Worm (Caenorhabditis elegans): ENCODE measurements around the gene srh-127.

DNA sequence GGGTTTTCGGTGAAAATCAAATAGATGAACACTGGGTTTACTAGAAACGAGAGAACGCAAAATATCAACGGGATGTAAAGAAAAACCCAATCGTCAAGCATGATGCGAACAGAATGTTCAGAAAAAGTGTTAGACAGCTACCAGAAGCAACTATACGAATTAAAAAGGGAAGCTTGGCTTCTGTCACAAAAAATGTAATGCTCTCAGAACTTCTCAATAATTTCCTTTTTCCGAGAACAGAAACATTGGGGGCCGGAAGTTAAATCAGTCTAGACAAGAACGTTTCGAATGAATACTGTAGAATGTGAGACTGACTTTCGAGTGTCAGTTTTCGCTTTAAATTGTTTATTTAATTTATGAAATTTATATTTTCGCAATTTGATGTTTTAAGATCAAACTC lies 33.3 kb upstream of the srh-127 start, which contains the start of gene srj-54:
- TF ChIP-seq tbx-37 (GFP tag; conservative IDR thresholded peaks at IDR 0.05) (no peak), ama-1 (optimal IDR thresholded peaks at IDR 0.05) (no peak), scrt-1 (GFP tag; IDR thresholded peaks at IDR 0.05) (no peak), ets-7 (tag; optimal IDR thresholded peaks at IDR 0.05) (no peak), ceh-13 (GFP tag; optimal IDR thresholded peaks at IDR 0.05) (no peak), hmg-4 (GFP tag; optimal IDR thresholded peaks at IDR 0.05) (no peak), hnd-1 (tag; optimal IDR thresholded peaks at IDR 0.05) (no peak), aly-1 (tag; optimal IDR thresholded peaks at IDR 0.05) (no peak), tra-4 (tag; optimal IDR thresholded peaks at IDR 0.05) (no peak), flt-1 (GFP tag; IDR thresholded peaks at IDR 0.05) (no peak)

All from whole organism, early embryonic.